Fruit fly (Drosophila melanogaster) whole organism, embryonic: ENCODE results near the gene CG17377.

Source experiments
- Ada2b ChIP-seq: fragments of 200-800 bp; sonication (Bioruptor generic); IDR thresholded peaks from 2 replicates; pipeline ENCODE4 v1.3.6; 2022; ENCODE audit warnings: missing biosample characterization, missing genetic modification characterization
- Antp ChIP-seq: fragments of 200-800 bp; sonication (Bioruptor generic); optimal IDR thresholded peaks from 3 replicates; lab custom pipeline; 2016; ENCODE audit warnings: missing biosample characterization, missing genetic modification characterization
- Blimp-1 ChIP-seq: fragments of 200-800 bp; sonication (Bioruptor generic); optimal IDR thresholded peaks from 3 replicates; lab custom pipeline; 2018; ENCODE audit warnings: missing biosample characterization, missing genetic modification characterization, mild to moderate bottlenecking, moderate library complexity, missing genetic modification reagents
- CG13424 ChIP-seq: fragments of 200-800 bp; sonication (Bioruptor generic); optimal IDR thresholded peaks from 2 replicates; lab custom pipeline; 2019; ENCODE audit warnings: missing biosample characterization, mild to moderate bottlenecking, missing genetic modification characterization, moderate library complexity
- CG14710 ChIP-seq: fragments of 200-800 bp; sonication (Bioruptor generic); optimal IDR thresholded peaks from 3 replicates; lab custom pipeline; 2019; ENCODE audit warnings: missing biosample characterization, mild to moderate bottlenecking, missing genetic modification characterization, moderate library complexity
- CG1602 ChIP-seq: fragments of 200-800 bp; sonication (Bioruptor generic); optimal IDR thresholded peaks from 3 replicates; lab custom pipeline; 2016; ENCODE audit warnings: missing biosample characterization, missing genetic modification characterization
- CG1647 ChIP-seq: fragments of 200-800 bp; sonication (Bioruptor generic); optimal IDR thresholded peaks from 3 replicates; lab custom pipeline; 2016; ENCODE audit warnings: missing biosample characterization, missing genetic modification characterization
- CG17328 ChIP-seq: fragments of 200-800 bp; sonication (Bioruptor generic); IDR thresholded peaks from 2 replicates; pipeline ENCODE4 v1.3.6; 2022; ENCODE audit warnings: missing biosample characterization, missing genetic modification characterization
- CG17612 ChIP-seq: fragments of 200-800 bp; sonication (Bioruptor generic); IDR thresholded peaks from 2 replicates; pipeline ENCODE4 v1.3.6; 2022; ENCODE audit warnings: missing biosample characterization, missing genetic modification characterization
- CG2199 ChIP-seq: fragments of 200-800 bp; sonication (Bioruptor generic); IDR thresholded peaks from 3 replicates; pipeline ENCODE4 v1.3.6; 2022; ENCODE audit warnings: missing biosample characterization, missing genetic modification characterization
- CG2678 ChIP-seq: fragments of 200-800 bp; sonication (Bioruptor generic); optimal IDR thresholded peaks from 3 replicates; lab custom pipeline; 2019; ENCODE audit warnings: missing biosample characterization, mild to moderate bottlenecking, missing genetic modification characterization, moderate library complexity
- CG2875 ChIP-seq: fragments of 200-800 bp; sonication (Bioruptor generic); optimal IDR thresholded peaks from 2 replicates; lab custom pipeline; 2017; ENCODE audit warnings: missing biosample characterization, mild to moderate bottlenecking, missing genetic modification characterization, missing genetic modification reagents
- CG2889 ChIP-seq: fragments of 200-800 bp; sonication (Bioruptor generic); IDR thresholded peaks from 3 replicates; pipeline ENCODE4 v1.3.6; 2022; ENCODE audit warnings: missing biosample characterization, missing genetic modification characterization
- CG3065 ChIP-seq: fragments of 200-800 bp; sonication (Bioruptor generic); optimal IDR thresholded peaks from 2 replicates; lab custom pipeline; 2016; ENCODE audit warnings: missing biosample characterization, missing genetic modification characterization
- CG31388 ChIP-seq: fragments of 200-800 bp; sonication (Bioruptor generic); optimal IDR thresholded peaks from 2 replicates; lab custom pipeline; 2016; ENCODE audit warnings: missing biosample characterization, missing genetic modification characterization
- CG3281 ChIP-seq: fragments of 200-800 bp; sonication (Bioruptor generic); optimal IDR thresholded peaks from 3 replicates; lab custom pipeline; 2017; ENCODE audit warnings: missing biosample characterization, mild to moderate bottlenecking, missing genetic modification characterization
- CG33557 ChIP-seq: fragments of 200-800 bp; sonication (Bioruptor generic); optimal IDR thresholded peaks from 2 replicates; lab custom pipeline; 2019; ENCODE audit warnings: missing biosample characterization, mild to moderate bottlenecking, missing genetic modification characterization, moderate library complexity
- CG3726 ChIP-seq: fragments of 200-800 bp; sonication (Bioruptor generic); IDR thresholded peaks from 3 replicates; pipeline ENCODE4, ENCODE4 v1.3.6; 2022; ENCODE audit warnings: missing biosample characterization, missing genetic modification characterization
- CG6175 ChIP-seq: fragments of 200-800 bp; sonication (Bioruptor generic); IDR thresholded peaks from 3 replicates; pipeline ENCODE4 v1.3.6; 2022; ENCODE audit warnings: missing biosample characterization, missing genetic modification characterization
- CG8281 ChIP-seq: fragments of 200-800 bp; sonication (Bioruptor generic); optimal IDR thresholded peaks from 2 replicates; lab custom pipeline; 2018; ENCODE audit warnings: missing biosample characterization, mild to moderate bottlenecking, missing genetic modification characterization, moderate library complexity
- CHES-1-like ChIP-seq: fragments of 200-800 bp; sonication (Bioruptor generic); optimal IDR thresholded peaks from 2 replicates; lab custom pipeline; 2016; ENCODE audit warnings: missing biosample characterization, missing genetic modification characterization
- E2f2 ChIP-seq: fragments of 200-800 bp; sonication (Bioruptor generic); IDR thresholded peaks from 2 replicates; pipeline ENCODE4 v1.3.6; 2022; ENCODE audit warnings: missing biosample characterization, missing genetic modification characterization
- Fer3 ChIP-seq: fragments of 200-800 bp; sonication (Bioruptor generic); optimal IDR thresholded peaks from 2 replicates; lab custom pipeline; 2018; ENCODE audit warnings: missing biosample characterization, mild to moderate bottlenecking, missing genetic modification characterization, moderate library complexity
- GATAe ChIP-seq: fragments of 200-800 bp; sonication (Bioruptor generic); conservative IDR thresholded peaks from 2 replicates; pipeline ENCODE4 v1.3.6; 2022; ENCODE audit warnings: missing biosample characterization, missing genetic modification characterization
- Gsc ChIP-seq: fragments of 200-800 bp; sonication (Bioruptor generic); IDR thresholded peaks from 2 replicates; pipeline ENCODE4 v1.3.6; 2022; ENCODE audit warnings: missing biosample characterization, missing genetic modification characterization
- H2.0 ChIP-seq: fragments of 200-800 bp; sonication (Bioruptor generic); IDR thresholded peaks from 2 replicates; pipeline ENCODE4 v1.3.6; 2022; ENCODE audit warnings: missing biosample characterization, missing genetic modification characterization
- Hmr ChIP-seq: fragments of 200-800 bp; sonication (Bioruptor generic); optimal IDR thresholded peaks from 3 replicates; lab custom pipeline; 2017; ENCODE audit warnings: mild to moderate bottlenecking, missing biosample characterization, missing genetic modification reagents, missing genetic modification characterization
- MESR4 ChIP-seq: fragments of 200-800 bp; sonication (Bioruptor generic); optimal IDR thresholded peaks from 2 replicates; lab custom pipeline; 2018; ENCODE audit warnings: missing biosample characterization, mild to moderate bottlenecking, missing genetic modification characterization, moderate library complexity
- Mad ChIP-seq: fragments of 200-800 bp; sonication (Bioruptor generic); optimal IDR thresholded peaks from 2 replicates; lab custom pipeline; 2016; ENCODE audit warnings: missing biosample characterization, missing genetic modification characterization
- Max ChIP-seq: fragments of 200-800 bp; sonication (Bioruptor generic); optimal IDR thresholded peaks from 2 replicates; lab custom pipeline; 2016; ENCODE audit warnings: missing biosample characterization, mild to moderate bottlenecking, missing genetic modification characterization
- Opbp ChIP-seq: fragments of 200-800 bp; sonication (Bioruptor generic); IDR thresholded peaks from 3 replicates; pipeline ENCODE4 v1.3.6; 2022; ENCODE audit warnings: missing biosample characterization, missing genetic modification characterization; ENCODE audit not compliant: partially characterized antibody
- Optix ChIP-seq: fragments of 200-800 bp; sonication (Bioruptor generic); IDR thresholded peaks from 3 replicates; pipeline ENCODE4 v1.3.6; 2022; ENCODE audit warnings: missing biosample characterization, missing genetic modification characterization
- Ravus ChIP-seq: fragments of 200-800 bp; sonication (Bioruptor generic); IDR thresholded peaks from 2 replicates; pipeline ENCODE4 v1.3.6; 2022; ENCODE audit warnings: missing biosample characterization, missing genetic modification characterization
- Vsx1 ChIP-seq: fragments of 200-800 bp; sonication (Bioruptor generic); optimal IDR thresholded peaks from 2 replicates; lab custom pipeline; 2017; ENCODE audit warnings: missing biosample characterization, mild to moderate bottlenecking, missing genetic modification characterization, missing genetic modification reagents
- al ChIP-seq: fragments of 200-800 bp; sonication (Bioruptor generic); IDR thresholded peaks from 2 replicates; pipeline ENCODE4 v1.3.6; 2022; ENCODE audit warnings: missing biosample characterization, missing genetic modification characterization
- dpn ChIP-seq, 2 experiments: fragments of 200-800 bp; sonication (Bioruptor generic); optimal IDR thresholded peaks; 3 replicates each; lab custom pipeline; 2016; ENCODE audit warnings: missing biosample characterization in 2 of 2, missing genetic modification characterization in 2 of 2
- dysf ChIP-seq: fragments of 200-800 bp; sonication (Bioruptor generic); IDR thresholded peaks from 3 replicates; pipeline ENCODE4 v1.3.6; 2022; ENCODE audit warnings: missing biosample characterization, missing genetic modification characterization
- ind ChIP-seq: fragments of 200-800 bp; sonication (Bioruptor generic); optimal IDR thresholded peaks from 3 replicates; lab custom pipeline; 2016; ENCODE audit warnings: missing biosample characterization, missing genetic modification characterization
- lola ChIP-seq, 3 experiments: fragments of >200 bp in 2 of 3; fragments of 200-800 bp in 1 of 3; sonication (Bioruptor generic) in 1 of 3; optimal IDR thresholded peaks; 2 replicates each; lab custom pipeline; 2017 to 2019; ENCODE audit warnings: missing biosample characterization in 3 of 3, missing genetic modification characterization in 3 of 3, mild to moderate bottlenecking in 1 of 3, moderate library complexity in 1 of 3
- schlank ChIP-seq: fragments of 200-800 bp; sonication (Bioruptor generic); optimal IDR thresholded peaks from 2 replicates; lab custom pipeline; 2018; ENCODE audit warnings: missing biosample characterization, mild to moderate bottlenecking, missing genetic modification characterization
- trem ChIP-seq: fragments of 200-800 bp; optimal IDR thresholded peaks from 3 replicates; lab custom pipeline; 2019; ENCODE audit warnings: missing biosample characterization, mild to moderate bottlenecking, missing genetic modification characterization, moderate library complexity
- vvl ChIP-seq: fragments of 200-800 bp; sonication (Bioruptor generic); IDR thresholded peaks from 2 replicates; pipeline ENCODE4 v1.3.6; 2022; ENCODE audit warnings: missing biosample characterization, missing genetic modification characterization
- zen2 ChIP-seq: fragments of 200-800 bp; sonication (Bioruptor generic); IDR thresholded peaks from 3 replicates; pipeline ENCODE4 v1.3.6; 2022; ENCODE audit warnings: missing biosample characterization, missing genetic modification characterization; ENCODE audit not compliant: partially characterized antibody

CG17377 gene

dm6 chr2L:6830264-6830729, 27.7 kb upstream of the CG17377 start (continued):
- peak in 1 of 2 experiments; percentile 27 for TF ChIP-seq dpn (GFP tag; optimal IDR thresholded peaks at IDR 0.05; lab: Kevin White, UChicago)
- TF ChIP-seq trem (tag; lab: Kevin White, UChicago): peak; percentile 59
- peak in 1 of 3 experiments; percentile 91 for TF ChIP-seq lola (GFP tag; optimal IDR thresholded peaks at IDR 0.05; lab: Kevin White, UChicago)
- TF ChIP-seq CG2678 (tag; lab: Kevin White, UChicago): peak; percentile 78
- peak; percentile 44 for TF ChIP-seq CG17328
- no peak for TF ChIP-seq CG31388 (GFP tag; lab: Kevin White, UChicago)
- no peak for TF ChIP-seq schlank (tag; lab: Kevin White, UChicago)
- TF ChIP-seq GATAe (GFP tag; lab: Robert Waterston, UW): no peak
- no peak for TF ChIP-seq Optix (GFP tag; lab: Robert Waterston, UW)
- no peak for TF ChIP-seq CG17612 (GFP tag; lab: Robert Waterston, UW)
- TF ChIP-seq Ada2b (GFP tag; lab: Robert Waterston, UW): no peak
- no peak for TF ChIP-seq Fer3
- TF ChIP-seq Opbp (GFP tag; lab: Robert Waterston, UW): no peak
- TF ChIP-seq CG14710 (tag; lab: Kevin White, UChicago): peak; percentile 79
- no peak for TF ChIP-seq al (GFP tag; lab: Robert Waterston, UW)
- TF ChIP-seq E2f2 (GFP tag; lab: Robert Waterston, UW): peak; percentile 40; the same call in 1 of the 2 replicates
- no peak for TF ChIP-seq Ravus (GFP tag; lab: Robert Waterston, UW)
- peak; percentile 7 for TF ChIP-seq ind (GFP tag; lab: Kevin White, UChicago)
- peak; percentile 12 for TF ChIP-seq Vsx1 (GFP tag; lab: Kevin White, UChicago)
- peak; percentile 78 for TF ChIP-seq CG33557
- TF ChIP-seq Blimp-1 (GFP tag; lab: Kevin White, UChicago): no peak
- peak; percentile 72 for TF ChIP-seq CG13424 (tag; lab: Kevin White, UChicago)
- no peak for TF ChIP-seq MESR4 (GFP tag; lab: Kevin White, UChicago)
- no peak for TF ChIP-seq CG6175 (GFP tag; lab: Robert Waterston, UW)
- TF ChIP-seq vvl (GFP tag; lab: Robert Waterston, UW): 0 out of 2 replicates have a peak, but pooled peaks have one; percentile 40
- TF ChIP-seq dysf (GFP tag; lab: Robert Waterston, UW): 0 out of 3 replicates have a peak, but pooled peaks have one; percentile 26
- peak; percentile 56 for TF ChIP-seq Hmr (GFP tag; lab: Kevin White, UChicago)
- no peak for TF ChIP-seq H2.0 (GFP tag; lab: Robert Waterston, UW)
- TF ChIP-seq CG1602 (GFP tag; lab: Kevin White, UChicago): peak; percentile 50
- no peak for TF ChIP-seq Antp (GFP tag; lab: Kevin White, UChicago)
- no peak for TF ChIP-seq Gsc (GFP tag; lab: Robert Waterston, UW)
- TF ChIP-seq Max (GFP tag; lab: Kevin White, UChicago): peak; percentile 28
- no peak for TF ChIP-seq zen2 (GFP tag; lab: Robert Waterston, UW)
- TF ChIP-seq CG1647 (GFP tag; lab: Kevin White, UChicago): no peak
- TF ChIP-seq Mad (GFP tag; lab: Kevin White, UChicago): no peak
- TF ChIP-seq CHES-1-like: no peak
- TF ChIP-seq CG2875 (GFP tag; lab: Kevin White, UChicago): peak; percentile 21
- no peak for TF ChIP-seq CG8281 (tag; lab: Kevin White, UChicago)
- peak; percentile 47 for TF ChIP-seq CG3281
- TF ChIP-seq CG2199 (GFP tag; lab: Robert Waterston, UW): no peak
- TF ChIP-seq CG3726 (GFP tag; lab: Robert Waterston, UW): no peak
- TF ChIP-seq CG2889: no peak
- no peak for TF ChIP-seq CG3065 (GFP tag; lab: Kevin White, UChicago)
- TF ChIP-seq, all 482 proteins: peak for 163
